Worm (Caenorhabditis elegans): ENCODE results near the gene cka-2.

Gene cka-2

ce11 chrX:4279294-4279782, 6.6 kb upstream of the cka-2 start, which contains the start of the genes twk-28 and ets-9:
TSS of gene twk-28 (minus strand) at chrX:4279344.
TSS of gene ets-9 (plus strand) at chrX:4279703.
- TF ChIP-seq sem-2 (GFP tag; optimal IDR thresholded peaks at IDR 0.05) = no peak
- TF ChIP-seq flh-1 (GFP tag; optimal IDR thresholded peaks at IDR 0.05) = no peak
- peak; percentile 88 for TF ChIP-seq hlh-1 (tag; optimal IDR thresholded peaks at IDR 0.05)
- TF ChIP-seq unc-120 (tag; optimal IDR thresholded peaks at IDR 0.05; ENCODE audit: poor library complexity, severe bottlenecking) = peak; percentile 47
- no peak for TF ChIP-seq ham-2 (GFP tag; optimal IDR thresholded peaks at IDR 0.05)
- no peak for TF ChIP-seq zip-8 (tag; optimal IDR thresholded peaks at IDR 0.05)
- no peak for TF ChIP-seq ceh-43 (GFP tag; optimal IDR thresholded peaks at IDR 0.05)
- TF ChIP-seq M03D4.4 (tag; optimal IDR thresholded peaks at IDR 0.05) = no peak
- TF ChIP-seq cnd-1 (tag; optimal IDR thresholded peaks at IDR 0.05) = no peak
- TF ChIP-seq unc-62 (GFP tag; optimal IDR thresholded peaks at IDR 0.05) = peak; percentile 36

DNA sequence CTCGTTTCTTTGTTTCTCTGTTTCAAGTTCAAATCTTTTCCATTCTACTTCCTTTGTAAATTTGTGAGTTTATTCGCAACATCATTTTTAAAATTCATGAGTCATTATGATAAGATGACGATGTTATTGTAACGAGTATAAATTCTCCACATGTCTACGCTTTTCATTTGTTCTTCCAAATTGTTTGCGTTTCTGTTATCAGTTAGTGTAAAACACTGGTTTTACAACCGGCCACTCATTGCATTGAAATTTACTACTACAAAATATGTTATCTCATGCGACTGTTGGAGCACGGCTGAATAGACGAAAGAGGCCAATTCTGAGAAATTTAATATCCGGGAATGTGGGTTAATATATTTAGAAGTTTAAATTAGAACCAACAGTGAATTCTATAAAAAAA, 3.5 kb upstream of the cka-2 start, which contains the start of gene C52B9.19:
C52B9.19 (plus strand) TSS at position 176 of the 400 bp plus-strand sequence.
- no peak for TF ChIP-seq drap-1 (GFP tag; optimal IDR thresholded peaks at IDR 0.05)
- TF ChIP-seq ces-1 (GFP tag; optimal IDR thresholded peaks at IDR 0.05) = no peak
- TF ChIP-seq nhr-2 (tag; optimal IDR thresholded peaks at IDR 0.05) = no peak
- TF ChIP-seq lin-32 (GFP tag; optimal IDR thresholded peaks at IDR 0.05) = no peak
- no peak for TF ChIP-seq ham-2 (GFP tag; optimal IDR thresholded peaks at IDR 0.05)
- no peak for TF ChIP-seq M03D4.4 (tag; optimal IDR thresholded peaks at IDR 0.05)
- TF ChIP-seq sptf-1 (tag; optimal IDR thresholded peaks at IDR 0.05) = no peak
- no peak for TF ChIP-seq nhr-237 (tag; optimal IDR thresholded peaks at IDR 0.05)
- no peak for TF ChIP-seq mls-2 (tag; optimal IDR thresholded peaks at IDR 0.05)

DNA sequence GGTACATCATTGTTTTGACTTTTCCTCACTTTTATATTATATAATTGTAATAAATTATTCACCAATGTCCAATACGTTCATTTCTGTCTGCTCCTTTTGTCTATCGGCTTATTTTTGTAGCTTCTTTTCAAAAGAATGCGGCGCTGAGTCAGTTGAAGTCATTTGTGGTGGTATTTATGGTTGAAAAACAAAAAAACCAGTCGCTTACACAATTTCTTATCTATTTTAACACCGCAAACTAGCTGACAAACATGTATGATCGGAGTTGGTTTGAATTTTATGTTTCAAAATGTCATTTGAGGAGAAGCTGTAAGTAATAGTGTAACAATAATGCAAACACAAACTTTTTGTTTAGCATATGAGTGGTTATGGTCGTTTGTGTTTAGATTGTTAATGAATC, 1.9 kb upstream of the cka-2 start, which contains the start of gene ets-10:
ets-10 (plus strand) TSS at position 201 of the 400 bp plus-strand sequence.
- TF ChIP-seq flh-1 (GFP tag; optimal IDR thresholded peaks at IDR 0.05) (no peak), nhr-2 (tag; optimal IDR thresholded peaks at IDR 0.05) (no peak), zip-8 (tag; optimal IDR thresholded peaks at IDR 0.05) (no peak), elt-3 (tag; optimal IDR thresholded peaks at IDR 0.05) (no peak), cnd-1 (tag; optimal IDR thresholded peaks at IDR 0.05) (no peak), lin-32 (GFP tag; optimal IDR thresholded peaks at IDR 0.05) (no peak), ces-1 (GFP tag; optimal IDR thresholded peaks at IDR 0.05) (no peak), ceh-43 (GFP tag; optimal IDR thresholded peaks at IDR 0.05) (no peak), blmp-1 (tag; optimal IDR thresholded peaks at IDR 0.05) (no peak)

- no peak for TF ChIP-seq elt-1 (tag; optimal IDR thresholded peaks at IDR 0.05; ENCODE audit: borderline replicate concordance, insufficient read depth)
- TF ChIP-seq snpc-4 (tag; optimal IDR thresholded peaks at IDR 0.05) = no peak
- TF ChIP-seq lin-32 (GFP tag; optimal IDR thresholded peaks at IDR 0.05) = no peak
- no peak for TF ChIP-seq ces-1 (GFP tag; optimal IDR thresholded peaks at IDR 0.05)
- TF ChIP-seq M03D4.4 (tag; optimal IDR thresholded peaks at IDR 0.05) = no peak
- no peak for TF ChIP-seq zip-8 (tag; optimal IDR thresholded peaks at IDR 0.05)
- no peak for TF ChIP-seq ceh-43 (GFP tag; optimal IDR thresholded peaks at IDR 0.05)
- TF ChIP-seq nhr-237 (tag; optimal IDR thresholded peaks at IDR 0.05) = no peak
- no peak for TF ChIP-seq blmp-1 (tag; optimal IDR thresholded peaks at IDR 0.05)
- TF ChIP-seq mab-5 (tag; optimal IDR thresholded peaks at IDR 0.05) = no peak
- no peak for TF ChIP-seq nhr-28 (tag; optimal IDR thresholded peaks at IDR 0.05)
- no peak for TF ChIP-seq flh-1 (GFP tag; optimal IDR thresholded peaks at IDR 0.05)
- no peak for TF ChIP-seq nhr-76 (tag; optimal IDR thresholded peaks at IDR 0.05)
- no peak for TF ChIP-seq hlh-1 (tag; optimal IDR thresholded peaks at IDR 0.05)
- no peak for TF ChIP-seq bed-3 (GFP tag; optimal IDR thresholded peaks at IDR 0.05)
- no peak for TF ChIP-seq nhr-12 (tag; optimal IDR thresholded peaks at IDR 0.05)
Observed at ce11 chrX:4284470-4284869, 1.5 kb upstream of the cka-2 start.

DNA sequence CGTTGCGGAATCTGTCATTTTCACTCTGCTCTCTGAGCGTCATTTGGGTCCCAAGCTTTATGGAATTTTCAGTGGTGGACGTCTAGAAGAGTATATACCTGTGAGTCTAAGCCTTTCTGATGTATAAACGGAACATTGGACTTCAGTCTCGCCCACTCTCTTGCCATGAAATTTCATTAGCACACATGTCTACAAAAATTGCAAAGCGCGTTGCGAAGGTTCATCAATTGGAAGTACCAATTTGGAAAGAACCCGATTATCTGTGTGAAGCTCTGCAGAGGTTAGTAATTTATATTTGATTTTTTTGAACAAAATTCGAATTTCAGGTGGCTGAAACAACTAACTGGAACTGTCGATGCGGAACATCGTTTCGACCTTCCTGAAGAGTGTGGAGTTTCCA, 3.9 kb downstream of the cka-2 start:
- TF ChIP-seq sem-2 (GFP tag; optimal IDR thresholded peaks at IDR 0.05) (no peak), blmp-1 (tag; optimal IDR thresholded peaks at IDR 0.05) (no peak), nhr-28 (tag; optimal IDR thresholded peaks at IDR 0.05) (no peak)

DNA sequence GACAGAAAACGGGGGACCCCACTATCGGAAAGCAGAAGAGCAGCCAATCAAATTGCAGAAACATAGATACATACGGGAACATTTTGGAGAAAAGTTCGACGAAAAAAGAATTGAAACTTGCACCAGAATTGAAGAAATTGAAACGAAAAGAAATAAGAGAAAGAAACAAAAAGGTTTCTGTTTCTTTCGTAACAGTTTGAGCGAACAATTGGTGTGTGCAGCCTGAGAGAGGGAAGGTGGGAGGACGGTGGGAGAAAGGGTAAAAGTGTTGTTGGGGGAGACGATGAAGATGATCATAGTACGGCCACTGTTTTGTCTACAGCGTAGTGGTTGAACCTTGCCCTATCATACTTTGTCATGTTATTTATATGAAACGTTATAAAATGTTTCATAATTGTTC, 9.0 kb downstream of the cka-2 start:
- TF ChIP-seq ham-2 (GFP tag; optimal IDR thresholded peaks at IDR 0.05) (no peak), lin-32 (GFP tag; optimal IDR thresholded peaks at IDR 0.05) (no peak), elt-3 (tag; optimal IDR thresholded peaks at IDR 0.05) (no peak), ceh-83 (GFP tag; optimal IDR thresholded peaks at IDR 0.05) (peak; percentile 37), M03D4.4 (tag; optimal IDR thresholded peaks at IDR 0.05) (no peak), hlh-1 (tag; optimal IDR thresholded peaks at IDR 0.05) (peak; percentile 63), ztf-11 (tag; optimal IDR thresholded peaks at IDR 0.05) (no peak), tbx-8 (GFP tag; optimal IDR thresholded peaks at IDR 0.05) (no peak), ceh-39 (tag; optimal IDR thresholded peaks at IDR 0.05) (no peak), bed-3 (GFP tag; optimal IDR thresholded peaks at IDR 0.05) (no peak), cnd-1 (tag; optimal IDR thresholded peaks at IDR 0.05) (no peak)

Measured in whole organism, mixed stage, embryonic.